Worm (Caenorhabditis elegans): ENCODE data around the gene Y39G8B.1.
A peak's percentile ranks its signal among the peaks of the same experiment; 100 is the strongest.

Gene Y39G8B.1

ce11 chrII:13982247-13982646 lies 8.6 kb upstream of the Y39G8B.1 start:
- no peak for TF ChIP-seq hlh-30 (tag; optimal IDR thresholded peaks at IDR 0.05; ENCODE audit: insufficient read depth)
- no peak for TF ChIP-seq ztf-16 (tag; optimal IDR thresholded peaks at IDR 0.05)
- no peak for TF ChIP-seq unc-86 (tag; optimal IDR thresholded peaks at IDR 0.05)
- TF ChIP-seq ceh-2 (tag; optimal IDR thresholded peaks at IDR 0.05), result no peak
- TF ChIP-seq ceh-30 (tag; optimal IDR thresholded peaks at IDR 0.05), result no peak
- TF ChIP-seq ceh-9 (tag; optimal IDR thresholded peaks at IDR 0.05), result no peak
- no peak for TF ChIP-seq rnt-1 (tag; optimal IDR thresholded peaks at IDR 0.05)
- TF ChIP-seq hlh-8 (tag; optimal IDR thresholded peaks at IDR 0.05), result no peak
- no peak for TF ChIP-seq ceh-19 (GFP tag; optimal IDR thresholded peaks at IDR 0.05)
- no peak for TF ChIP-seq ceh-45 (GFP tag; IDR thresholded peaks at IDR 0.05)
- no peak for TF ChIP-seq dmd-4 (tag; optimal IDR thresholded peaks at IDR 0.05; ENCODE audit: borderline replicate concordance)
- TF ChIP-seq pros-1 (tag; optimal IDR thresholded peaks at IDR 0.05), result no peak
- no peak for TF ChIP-seq unc-3 (GFP tag; conservative IDR thresholded peaks at IDR 0.05)
- TF ChIP-seq unc-3 (tag; optimal IDR thresholded peaks at IDR 0.05), result no peak

- TF ChIP-seq sdc-2 (tag; optimal IDR thresholded peaks at IDR 0.05) (no peak), C38D4.7 (GFP tag; optimal IDR thresholded peaks at IDR 0.05) (no peak), fax-1 (tag; optimal IDR thresholded peaks at IDR 0.05) (no peak), pat-9 (tag; optimal IDR thresholded peaks at IDR 0.05) (no peak), Y22D7AL.16 (tag; optimal IDR thresholded peaks at IDR 0.05) (no peak), ceh-22 (tag; optimal IDR thresholded peaks at IDR 0.05) (no peak), ttx-3 (tag; optimal IDR thresholded peaks at IDR 0.05) (no peak), rnt-1 (tag; optimal IDR thresholded peaks at IDR 0.05) (no peak), hlh-6 (tag; optimal IDR thresholded peaks at IDR 0.05) (no peak)
Observed at ce11 chrII:13981819-13982218, 8.2 kb upstream of the Y39G8B.1 start.

ce11 chrII:13981097-13981496 lies 7.5 kb upstream of the Y39G8B.1 start, which contains the start of gene Y39G8B.9:
Gene Y39G8B.9, plus strand, starts transcription at chrII:13981365.
- TF ChIP-seq elt-2 (tag; optimal IDR thresholded peaks at IDR 0.05) (no peak), C38D4.7 (GFP tag; optimal IDR thresholded peaks at IDR 0.05) (no peak), dmd-4 (tag; optimal IDR thresholded peaks at IDR 0.05; ENCODE audit: borderline replicate concordance) (no peak), sdc-2 (tag; optimal IDR thresholded peaks at IDR 0.05) (no peak), K02D7.2 (tag; optimal IDR thresholded peaks at IDR 0.05) (no peak), ceh-9 (tag; optimal IDR thresholded peaks at IDR 0.05) (no peak), ceh-2 (tag; optimal IDR thresholded peaks at IDR 0.05) (no peak), ceh-24 (tag; optimal IDR thresholded peaks at IDR 0.05) (no peak), fax-1 (tag; optimal IDR thresholded peaks at IDR 0.05) (no peak)

ce11 chrII:13979833-13980513 lies 6.4 kb upstream of the Y39G8B.1 start, which contains the start of gene sre-48:
Gene sre-48, minus strand, starts transcription at chrII:13979883.
- no peak for TF ChIP-seq ztf-16 (tag; optimal IDR thresholded peaks at IDR 0.05)
- TF ChIP-seq ceh-6 (GFP tag; optimal IDR thresholded peaks at IDR 0.05), result no peak
- no peak for TF ChIP-seq ceh-30 (tag; optimal IDR thresholded peaks at IDR 0.05)
- no peak for TF ChIP-seq pha-2 (tag; optimal IDR thresholded peaks at IDR 0.05)
- no peak for TF ChIP-seq hlh-30 (tag; optimal IDR thresholded peaks at IDR 0.05; ENCODE audit: insufficient read depth)
- no peak for TF ChIP-seq hlh-13 (GFP tag; optimal IDR thresholded peaks at IDR 0.05)
- TF ChIP-seq unc-55 (GFP tag; optimal IDR thresholded peaks at IDR 0.05), result no peak
- TF ChIP-seq pag-3 (tag; optimal IDR thresholded peaks at IDR 0.05; ENCODE audit: borderline replicate concordance), result no peak

- no peak for TF ChIP-seq hlh-13 (GFP tag; optimal IDR thresholded peaks at IDR 0.05)
- TF ChIP-seq ceh-2 (tag; optimal IDR thresholded peaks at IDR 0.05), result no peak
- TF ChIP-seq ref-2 (tag; optimal IDR thresholded peaks at IDR 0.05), result no peak
Observed at ce11 chrII:13977701-13978100, 4.1 kb upstream of the Y39G8B.1 start.

- TF ChIP-seq tbx-7 (tag; optimal IDR thresholded peaks at IDR 0.05) (no peak), pha-4 (tag; optimal IDR thresholded peaks at IDR 0.05) (no peak), mec-3 (tag; optimal IDR thresholded peaks at IDR 0.05; ENCODE audit: borderline replicate concordance) (no peak), che-1 (tag; optimal IDR thresholded peaks at IDR 0.05) (no peak), gmeb-2 (tag; optimal IDR thresholded peaks at IDR 0.05) (peak; percentile 20), hlh-15 (tag; optimal IDR thresholded peaks at IDR 0.05) (no peak), lim-6 (tag; optimal IDR thresholded peaks at IDR 0.05) (no peak), lin-11 (tag; optimal IDR thresholded peaks at IDR 0.05) (peak; percentile 9), ceh-48 (tag; optimal IDR thresholded peaks at IDR 0.05) (peak; percentile 26), K09A11.1 (tag; optimal IDR thresholded peaks at IDR 0.05; ENCODE audit: insufficient read depth) (peak; percentile 33), nfya-1 (tag; optimal IDR thresholded peaks at IDR 0.05) (peak; percentile 81), unc-42 (tag; optimal IDR thresholded peaks at IDR 0.05) (peak; percentile 57)
Observed at ce11 chrII:13976161-13976560, 2.5 kb upstream of the Y39G8B.1 start, which contains the start of gene Y39G8B.2. Gene Y39G8B.2, minus strand, starts transcription at chrII:13976221.
